Fruit fly (Drosophila melanogaster) whole organism, embryonic: ENCODE results near the gene CG43993.

Experiments
- ATbp ChIP-seq: fragments of 200-800 bp; sonication (Bioruptor generic); optimal IDR thresholded peaks from 2 replicates; lab custom pipeline; 2017; ENCODE audit warnings: missing biosample characterization, mild to moderate bottlenecking, missing genetic modification characterization, missing genetic modification reagents
- Aef1 ChIP-seq: fragments of 200-800 bp; sonication (Bioruptor generic); IDR thresholded peaks from 3 replicates; pipeline ENCODE4 v1.3.6; 2022; ENCODE audit warnings: missing biosample characterization, missing genetic modification characterization
- CG10147 ChIP-seq: fragments of 200-800 bp; sonication (Bioruptor generic); optimal IDR thresholded peaks from 2 replicates; lab custom pipeline; 2019; ENCODE audit warnings: missing biosample characterization, mild to moderate bottlenecking, missing genetic modification characterization, moderate library complexity
- CG10959 ChIP-seq: fragments of 200-800 bp; sonication (Bioruptor generic); IDR thresholded peaks from 2 replicates; pipeline ENCODE4 v1.3.6; 2022; ENCODE audit warnings: missing biosample characterization, missing genetic modification characterization
- CG11093 ChIP-seq: fragments of 200-800 bp; sonication (Bioruptor generic); IDR thresholded peaks from 3 replicates; pipeline ENCODE4 v1.3.6; 2022; ENCODE audit warnings: missing biosample characterization, missing genetic modification characterization
- CG12104 ChIP-seq: fragments of 200-800 bp; sonication (Bioruptor generic); optimal IDR thresholded peaks from 3 replicates; lab custom pipeline; 2016; ENCODE audit warnings: missing biosample characterization, missing genetic modification characterization
- CG13624 ChIP-seq: fragments of 200-800 bp; sonication (Bioruptor generic); optimal IDR thresholded peaks from 2 replicates; lab custom pipeline; 2016; ENCODE audit warnings: missing biosample characterization, missing genetic modification characterization
- CG14710 ChIP-seq: fragments of 200-800 bp; sonication (Bioruptor generic); optimal IDR thresholded peaks from 3 replicates; lab custom pipeline; 2019; ENCODE audit warnings: missing biosample characterization, mild to moderate bottlenecking, missing genetic modification characterization, moderate library complexity
- CG15011 ChIP-seq: fragments of 200-800 bp; sonication (Bioruptor generic); optimal IDR thresholded peaks from 3 replicates; lab custom pipeline; 2018; ENCODE audit warnings: missing biosample characterization, mild to moderate bottlenecking, missing genetic modification characterization
- CG15514 ChIP-seq: fragments of 200-800 bp; sonication (Bioruptor generic); optimal IDR thresholded peaks from 3 replicates; lab custom pipeline; 2017; ENCODE audit warnings: missing biosample characterization, missing genetic modification characterization, mild to moderate bottlenecking, moderate library complexity, missing genetic modification reagents
- CG16813 ChIP-seq: fragments of 200-800 bp; sonication (Bioruptor generic); IDR thresholded peaks from 3 replicates; pipeline ENCODE4 v1.3.6; 2022; ENCODE audit warnings: missing biosample characterization, missing genetic modification characterization; ENCODE audit not compliant: partially characterized antibody
- CG17359 ChIP-seq: fragments of 200-800 bp; sonication (Bioruptor generic); optimal IDR thresholded peaks from 3 replicates; lab custom pipeline; 2018; ENCODE audit warnings: missing biosample characterization, mild to moderate bottlenecking, missing genetic modification characterization, moderate library complexity
- CG18262 ChIP-seq: fragments of 200-800 bp; optimal IDR thresholded peaks from 3 replicates; lab custom pipeline; 2019; ENCODE audit warnings: missing biosample characterization, mild to moderate bottlenecking, missing genetic modification characterization, moderate library complexity
- CG3065 ChIP-seq: fragments of 200-800 bp; sonication (Bioruptor generic); optimal IDR thresholded peaks from 2 replicates; lab custom pipeline; 2016; ENCODE audit warnings: missing biosample characterization, missing genetic modification characterization
- CG31388 ChIP-seq: fragments of 200-800 bp; sonication (Bioruptor generic); optimal IDR thresholded peaks from 2 replicates; lab custom pipeline; 2016; ENCODE audit warnings: missing biosample characterization, missing genetic modification characterization
- CG7556 ChIP-seq: fragments of 200-800 bp; sonication (Bioruptor generic); optimal IDR thresholded peaks from 2 replicates; lab custom pipeline; 2017; ENCODE audit warnings: missing biosample characterization, mild to moderate bottlenecking, missing genetic modification characterization
- CG7963 ChIP-seq: fragments of 200-800 bp; sonication (Bioruptor generic); IDR thresholded peaks from 3 replicates; pipeline ENCODE4 v1.3.6; 2022; ENCODE audit warnings: missing biosample characterization, missing genetic modification characterization; ENCODE audit not compliant: partially characterized antibody
- CG8281 ChIP-seq: fragments of 200-800 bp; sonication (Bioruptor generic); optimal IDR thresholded peaks from 2 replicates; lab custom pipeline; 2018; ENCODE audit warnings: missing biosample characterization, mild to moderate bottlenecking, missing genetic modification characterization, moderate library complexity
- CG8290 ChIP-seq, 3 experiments: fragments of 200-800 bp; sonication (Bioruptor generic); optimal IDR thresholded peaks; 2 replicates each; lab custom pipeline; 2016 to 2019; ENCODE audit warnings: missing biosample characterization in 3 of 3, missing genetic modification characterization in 3 of 3, mild to moderate bottlenecking in 2 of 3, moderate library complexity in 1 of 3
- CG8924 ChIP-seq: fragments of 200-800 bp; optimal IDR thresholded peaks from 3 replicates; lab custom pipeline; 2019; ENCODE audit warnings: missing biosample characterization, mild to moderate bottlenecking, missing genetic modification characterization, moderate library complexity
- CG9876 ChIP-seq: fragments of 200-800 bp; sonication (Bioruptor generic); optimal IDR thresholded peaks from 2 replicates; lab custom pipeline; 2016; ENCODE audit warnings: missing biosample characterization, missing genetic modification characterization
- D ChIP-seq, 2 experiments: fragments of 200-800 bp in 1 of 2; fragments of >200 bp in 1 of 2; sonication (Bioruptor generic) in 1 of 2; optimal IDR thresholded peaks; 2 replicates in 1 of 2; 3 replicates in 1 of 2; lab custom pipeline; 2017; ENCODE audit warnings: mild to moderate bottlenecking in 1 of 2, missing biosample characterization in 1 of 2, missing genetic modification characterization in 1 of 2, missing genetic modification reagents in 1 of 2
- Dip2 ChIP-seq: fragments of 200-800 bp; sonication (Bioruptor generic); IDR thresholded peaks from 2 replicates; pipeline ENCODE4 v1.3.6; 2022; ENCODE audit warnings: missing biosample characterization, missing genetic modification characterization
- Eip74EF ChIP-seq, 2 experiments: fragments of 200-800 bp in 1 of 2; fragments of >200 bp in 1 of 2; sonication (Bioruptor generic) in 1 of 2; optimal IDR thresholded peaks; 2 replicates each; lab custom pipeline; 2017 to 2019; ENCODE audit warnings: missing biosample characterization in 2 of 2, missing genetic modification characterization in 2 of 2, mild to moderate bottlenecking in 1 of 2, moderate library complexity in 1 of 2
- Elba2 ChIP-seq: fragments of 200-800 bp; sonication (Bioruptor generic); optimal IDR thresholded peaks from 3 replicates; lab custom pipeline; 2016; ENCODE audit warnings: missing biosample characterization, missing genetic modification characterization
- MBD-R2 ChIP-seq: fragments of 200-800 bp; sonication (Bioruptor generic); IDR thresholded peaks from 2 replicates; pipeline ENCODE4 v1.3.6; 2022; ENCODE audit warnings: missing biosample characterization, missing genetic modification characterization
- Ptx1 ChIP-seq: fragments of 200-800 bp; sonication (Bioruptor generic); IDR thresholded peaks from 2 replicates; pipeline ENCODE4 v1.3.6; 2022; ENCODE audit warnings: missing biosample characterization, missing genetic modification characterization
- Trl ChIP-seq, 3 experiments: fragments of >200 bp in 2 of 3; fragments of 200-800 bp in 1 of 3; sonication (Bioruptor generic) in 1 of 3; optimal IDR thresholded peaks; 2 replicates in 1 of 3; 3 replicates in 2 of 3; lab custom pipeline; 2016 to 2017; ENCODE audit warnings: missing biosample characterization in 1 of 3, missing genetic modification characterization in 1 of 3
- ase ChIP-seq: fragments of 200-800 bp; sonication (Bioruptor generic); IDR thresholded peaks from 3 replicates; pipeline ENCODE4 v1.3.6; 2022; ENCODE audit warnings: missing biosample characterization, missing genetic modification characterization
- chn ChIP-seq: fragments of 200-800 bp; sonication (Bioruptor generic); optimal IDR thresholded peaks from 2 replicates; lab custom pipeline; 2016; ENCODE audit warnings: missing biosample characterization, missing genetic modification characterization
- dan ChIP-seq: fragments of 200-800 bp; sonication (Bioruptor generic); IDR thresholded peaks from 2 replicates; pipeline ENCODE4 v1.3.6; 2022; ENCODE audit warnings: missing biosample characterization, missing genetic modification characterization
- gem ChIP-seq: fragments of 200-800 bp; sonication (Bioruptor generic); optimal IDR thresholded peaks from 2 replicates; lab custom pipeline; 2019; ENCODE audit warnings: missing biosample characterization, mild to moderate bottlenecking, missing genetic modification characterization, moderate library complexity
- gfzf ChIP-seq: fragments of 200-800 bp; sonication (Bioruptor generic); optimal IDR thresholded peaks from 2 replicates; lab custom pipeline; 2016; ENCODE audit warnings: missing biosample characterization, mild to moderate bottlenecking, missing genetic modification characterization, moderate library complexity
- jigr1 ChIP-seq: fragments of 200-800 bp; sonication (Bioruptor generic); IDR thresholded peaks from 3 replicates; pipeline ENCODE4 v1.3.6; 2022; ENCODE audit warnings: missing biosample characterization, missing genetic modification characterization
- org-1 ChIP-seq: fragments of 200-800 bp; sonication (Bioruptor generic); optimal IDR thresholded peaks from 2 replicates; lab custom pipeline; 2017; ENCODE audit warnings: missing biosample characterization, missing genetic modification characterization
- otp ChIP-seq: fragments of 200-800 bp; sonication (Bioruptor generic); IDR thresholded peaks from 3 replicates; pipeline ENCODE4, ENCODE4 v1.3.6; 2022; ENCODE audit warnings: missing biosample characterization, missing genetic modification characterization
- pan ChIP-seq, 4 experiments: fragments of >200 bp in 3 of 4; fragments of 200-800 bp in 1 of 4; sonication (Bioruptor generic) in 1 of 4; optimal IDR thresholded peaks in 3 of 4; IDR thresholded peaks in 1 of 4; 2 replicates each; pipeline versions ENCODE4 v1.3.6 to Lab custom; 2017 to 2022; ENCODE audit warnings: missing biosample characterization in 2 of 4, missing genetic modification characterization in 2 of 4, mixed read lengths in 1 of 4
- pb ChIP-seq: fragments of 200-800 bp; sonication (Bioruptor generic); optimal IDR thresholded peaks from 3 replicates; lab custom pipeline; 2016; ENCODE audit warnings: missing biosample characterization, missing genetic modification characterization
- pfk ChIP-seq: fragments of 200-800 bp; sonication (Bioruptor generic); optimal IDR thresholded peaks from 2 replicates; lab custom pipeline; 2018; ENCODE audit warnings: missing biosample characterization, mild to moderate bottlenecking, missing genetic modification characterization, moderate library complexity
- phol ChIP-seq: fragments of 200-800 bp; sonication (Bioruptor generic); optimal IDR thresholded peaks from 3 replicates; lab custom pipeline; 2018; ENCODE audit warnings: missing biosample characterization, mild to moderate bottlenecking, missing genetic modification characterization, moderate library complexity
- prd ChIP-seq, 3 experiments: fragments of >200 bp in 2 of 3; fragments of 200-800 bp in 1 of 3; sonication (Bioruptor generic) in 1 of 3; optimal IDR thresholded peaks in 2 of 3; IDR thresholded peaks in 1 of 3; 2 replicates in 2 of 3; 3 replicates in 1 of 3; pipeline versions ENCODE4 v1.3.6 to Lab custom; 2017 to 2022; ENCODE audit warnings: missing biosample characterization in 1 of 3, missing genetic modification characterization in 1 of 3
- salm ChIP-seq: fragments of 200-800 bp; sonication (Bioruptor generic); optimal IDR thresholded peaks from 2 replicates; lab custom pipeline; 2018; ENCODE audit warnings: missing biosample characterization, mild to moderate bottlenecking, missing genetic modification characterization
- sd ChIP-seq: fragments of 200-800 bp; sonication (Bioruptor generic); optimal IDR thresholded peaks from 3 replicates; lab custom pipeline; 2018; ENCODE audit warnings: missing biosample characterization, mild to moderate bottlenecking, missing genetic modification characterization, moderate library complexity
- stwl ChIP-seq: fragments of 200-800 bp; sonication (Bioruptor generic); optimal IDR thresholded peaks from 3 replicates; lab custom pipeline; 2018; ENCODE audit warnings: missing biosample characterization, mild to moderate bottlenecking, missing genetic modification characterization, moderate library complexity
- tap ChIP-seq: fragments of 200-800 bp; optimal IDR thresholded peaks from 3 replicates; lab custom pipeline; 2019; ENCODE audit warnings: missing biosample characterization, mild to moderate bottlenecking, missing genetic modification characterization, moderate library complexity
- trh ChIP-seq: fragments of 200-800 bp; sonication (Bioruptor generic); optimal IDR thresholded peaks from 2 replicates; lab custom pipeline; 2016; ENCODE audit warnings: missing biosample characterization, missing genetic modification characterization
- twi ChIP-seq: fragments of 200-800 bp; optimal IDR thresholded peaks from 2 replicates; lab custom pipeline; 2019; ENCODE audit warnings: missing biosample characterization, mild to moderate bottlenecking, missing genetic modification characterization, moderate library complexity

The CG43993 gene

DNA sequence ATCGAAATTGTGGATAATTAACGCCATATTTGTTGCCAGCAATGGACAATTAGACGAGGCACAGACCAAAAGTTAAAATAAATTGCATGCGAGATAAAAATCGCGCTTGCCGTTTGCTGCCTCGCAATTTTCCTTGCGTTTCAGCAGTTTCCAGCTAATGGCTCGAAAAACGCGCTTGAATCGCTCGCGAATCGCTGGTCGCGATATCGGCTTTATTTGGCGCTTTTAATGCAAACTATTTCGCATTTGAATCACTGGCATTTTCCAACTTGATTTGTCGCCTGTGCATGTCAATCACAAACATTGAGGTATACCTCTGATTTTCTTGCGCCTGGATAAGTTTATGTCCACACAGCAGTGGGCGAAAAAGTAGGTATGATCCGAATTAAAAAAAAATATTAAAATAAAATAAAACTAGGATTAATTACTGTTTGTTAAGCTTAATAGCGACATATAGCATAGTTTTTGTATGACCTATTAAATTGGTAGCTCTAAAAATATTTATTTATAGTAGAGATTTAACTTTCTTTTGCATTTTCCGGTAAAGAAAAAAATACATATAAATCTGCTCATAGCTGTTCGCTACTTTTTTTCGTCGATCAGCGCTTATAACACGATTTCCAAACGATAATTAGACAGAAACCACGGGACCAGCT lies 9.1 kb upstream of the CG43993 start (continued):
- TF ChIP-seq Dip2 (GFP tag; lab: Robert Waterston, UW) (no peak), Elba2 (GFP tag; lab: Kevin White, UChicago) (no peak), Aef1 (no peak), D (optimal IDR thresholded peaks at IDR 0.05; lab: Kevin White, UChicago) (no peak), D (GFP tag; optimal IDR thresholded peaks at IDR 0.05; lab: Kevin White, UChicago) (no peak), CG8281 (tag; lab: Kevin White, UChicago) (no peak), CG11093 (GFP tag; lab: Robert Waterston, UW) (no peak), CG15514 (GFP tag; lab: Kevin White, UChicago) (no peak), CG10147 (no peak), CG8924 (no peak), ase (no peak), pb (GFP tag; lab: Kevin White, UChicago) (no peak), CG8290 (GFP tag; optimal IDR thresholded peaks at IDR 0.05; lab: Kevin White, UChicago) (no peak), CG8290 (tag; optimal IDR thresholded peaks at IDR 0.05; lab: Kevin White, UChicago) (no peak), CG13624 (GFP tag; lab: Kevin White, UChicago) (no peak), twi (tag; lab: Kevin White, UChicago) (no peak), CG12104 (no peak), CG7963 (GFP tag; lab: Robert Waterston, UW) (no peak), ATbp (GFP tag; lab: Kevin White, UChicago) (no peak), Trl (optimal IDR thresholded peaks at IDR 0.05; lab: Kevin White, UChicago) (no peak), Trl (GFP tag; optimal IDR thresholded peaks at IDR 0.05; lab: Kevin White, UChicago) (no peak), CG3065 (GFP tag; lab: Kevin White, UChicago) (no peak), CG18262 (tag; lab: Kevin White, UChicago) (peak; percentile 18), MBD-R2 (no peak), org-1 (GFP tag; lab: Kevin White, UChicago) (no peak), stwl (tag; lab: Kevin White, UChicago) (no peak), prd (optimal IDR thresholded peaks at IDR 0.05; lab: Kevin White, UChicago) (no peak), prd (GFP tag; IDR thresholded peaks at IDR 0.05; lab: Robert Waterston, UW) (no peak), CG31388 (no peak), dan (GFP tag; lab: Robert Waterston, UW) (no peak), CG15011 (GFP tag; lab: Kevin White, UChicago) (no peak), salm (tag; lab: Kevin White, UChicago) (no peak), sd (no peak), jigr1 (GFP tag; lab: Robert Waterston, UW) (no peak), phol (tag; lab: Kevin White, UChicago) (peak; percentile 5), tap (no peak), otp (GFP tag; lab: Robert Waterston, UW) (no peak), Ptx1 (GFP tag; lab: Robert Waterston, UW) (no peak), trh (GFP tag; lab: Kevin White, UChicago) (no peak), CG10959 (GFP tag; lab: Robert Waterston, UW) (no peak), pan (optimal IDR thresholded peaks at IDR 0.05; lab: Kevin White, UChicago) (no peak), pan (GFP tag; optimal IDR thresholded peaks at IDR 0.05 in 1 of 2, IDR thresholded peaks at IDR 0.05 in 1 of 2) (no peak), CG9876 (no peak), Eip74EF (GFP tag; optimal IDR thresholded peaks at IDR 0.05; lab: Kevin White, UChicago) (no peak), gfzf (GFP tag; lab: Kevin White, UChicago) (no peak), CG17359 (tag; lab: Kevin White, UChicago) (peak; percentile 44), CG16813 (GFP tag; lab: Robert Waterston, UW) (no peak), gem (tag; lab: Kevin White, UChicago) (peak; percentile 35), CG7556 (no peak), pfk (GFP tag; lab: Kevin White, UChicago) (no peak), CG14710 (no peak), chn (no peak)
